Fruit fly (Drosophila melanogaster) whole organism, embryonic: ENCODE measurements around the gene CG3368.

Experiments used
- ATbp ChIP-seq: fragments of 200-800 bp; sonication (Bioruptor generic); optimal IDR thresholded peaks from 2 replicates; lab custom pipeline; 2017; ENCODE audit warnings: missing biosample characterization, mild to moderate bottlenecking, missing genetic modification characterization, missing genetic modification reagents
- Antp ChIP-seq: fragments of 200-800 bp; sonication (Bioruptor generic); optimal IDR thresholded peaks from 3 replicates; lab custom pipeline; 2016; ENCODE audit warnings: missing biosample characterization, missing genetic modification characterization
- C15 ChIP-seq: fragments of 200-800 bp; sonication (Bioruptor generic); IDR thresholded peaks from 3 replicates; pipeline ENCODE4 v1.3.6; 2022; ENCODE audit warnings: missing biosample characterization, missing genetic modification characterization
- CG10147 ChIP-seq: fragments of 200-800 bp; sonication (Bioruptor generic); optimal IDR thresholded peaks from 2 replicates; lab custom pipeline; 2019; ENCODE audit warnings: missing biosample characterization, mild to moderate bottlenecking, missing genetic modification characterization, moderate library complexity
- CG10565 ChIP-seq: fragments of 200-800 bp; sonication (Bioruptor generic); optimal IDR thresholded peaks from 3 replicates; lab custom pipeline; 2016; ENCODE audit warnings: missing biosample characterization, mild to moderate bottlenecking, missing genetic modification characterization
- CG11085 ChIP-seq: fragments of 200-800 bp; sonication (Bioruptor generic); IDR thresholded peaks from 2 replicates; pipeline ENCODE4 v1.3.6; 2022; ENCODE audit warnings: missing biosample characterization, missing genetic modification characterization
- CG13123 ChIP-seq: fragments of 200-800 bp; sonication (Bioruptor generic); optimal IDR thresholded peaks from 2 replicates; lab custom pipeline; 2016; ENCODE audit warnings: missing biosample characterization, missing genetic modification characterization
- CG14667 ChIP-seq: fragments of 200-800 bp; sonication (Bioruptor generic); IDR thresholded peaks from 2 replicates; pipeline ENCODE4 v1.3.6; 2022; ENCODE audit warnings: missing biosample characterization, missing genetic modification characterization
- CG17612 ChIP-seq: fragments of 200-800 bp; sonication (Bioruptor generic); IDR thresholded peaks from 2 replicates; pipeline ENCODE4 v1.3.6; 2022; ENCODE audit warnings: missing biosample characterization, missing genetic modification characterization
- CG2712 ChIP-seq: fragments of 200-800 bp; optimal IDR thresholded peaks from 3 replicates; lab custom pipeline; 2019; ENCODE audit warnings: missing biosample characterization, mild to moderate bottlenecking, missing genetic modification characterization, moderate library complexity
- CG30403 ChIP-seq: fragments of 200-800 bp; sonication (Bioruptor generic); optimal IDR thresholded peaks from 3 replicates; lab custom pipeline; 2016; ENCODE audit warnings: missing biosample characterization, missing genetic modification characterization
- CG31224 ChIP-seq: fragments of 200-800 bp; sonication (Bioruptor generic); IDR thresholded peaks from 2 replicates; pipeline ENCODE4 v1.3.6; 2022; ENCODE audit warnings: missing biosample characterization, missing genetic modification characterization
- CG31388 ChIP-seq: fragments of 200-800 bp; sonication (Bioruptor generic); optimal IDR thresholded peaks from 2 replicates; lab custom pipeline; 2016; ENCODE audit warnings: missing biosample characterization, missing genetic modification characterization
- CG33213 ChIP-seq: fragments of 200-800 bp; sonication (Bioruptor generic); optimal IDR thresholded peaks from 3 replicates; lab custom pipeline; 2016; ENCODE audit warnings: missing biosample characterization, missing genetic modification characterization
- CG33557 ChIP-seq: fragments of 200-800 bp; sonication (Bioruptor generic); optimal IDR thresholded peaks from 2 replicates; lab custom pipeline; 2019; ENCODE audit warnings: missing biosample characterization, mild to moderate bottlenecking, missing genetic modification characterization, moderate library complexity
- CG3407 ChIP-seq: fragments of 200-800 bp; sonication (Bioruptor generic); optimal IDR thresholded peaks from 2 replicates; lab custom pipeline; 2018; ENCODE audit warnings: missing biosample characterization, mild to moderate bottlenecking, missing genetic modification characterization
- CG34422 ChIP-seq: fragments of 200-800 bp; sonication (Bioruptor generic); IDR thresholded peaks from 3 replicates; pipeline ENCODE4 v1.3.6; 2022; ENCODE audit warnings: missing biosample characterization, missing genetic modification characterization
- CG4707 ChIP-seq: fragments of 200-800 bp; sonication (Bioruptor generic); optimal IDR thresholded peaks from 2 replicates; lab custom pipeline; 2018; ENCODE audit warnings: missing biosample characterization, mild to moderate bottlenecking, missing genetic modification characterization, moderate library complexity
- CG9215 ChIP-seq: fragments of 200-800 bp; sonication (Bioruptor generic); IDR thresholded peaks from 2 replicates; pipeline ENCODE4 v1.3.6; 2022; ENCODE audit warnings: missing biosample characterization, missing genetic modification characterization
- CG9609 ChIP-seq: fragments of 200-800 bp; sonication (Bioruptor generic); optimal IDR thresholded peaks from 3 replicates; lab custom pipeline; 2016; ENCODE audit warnings: missing biosample characterization, missing genetic modification characterization
- CG9817 ChIP-seq: fragments of 200-800 bp; sonication (Bioruptor generic); optimal IDR thresholded peaks from 2 replicates; lab custom pipeline; 2018; ENCODE audit warnings: missing biosample characterization, mild to moderate bottlenecking, missing genetic modification characterization, moderate library complexity
- D19B ChIP-seq: fragments of 200-800 bp; sonication (Bioruptor generic); optimal IDR thresholded peaks from 2 replicates; lab custom pipeline; 2017; ENCODE audit warnings: missing biosample characterization, mild to moderate bottlenecking, missing genetic modification characterization
- ERR ChIP-seq: fragments of 200-800 bp; sonication (Bioruptor generic); optimal IDR thresholded peaks from 2 replicates; lab custom pipeline; 2016; ENCODE audit warnings: missing biosample characterization, missing genetic modification characterization
- Eip74EF ChIP-seq, 2 experiments: fragments of 200-800 bp in 1 of 2; fragments of >200 bp in 1 of 2; sonication (Bioruptor generic) in 1 of 2; optimal IDR thresholded peaks; 2 replicates each; lab custom pipeline; 2017 to 2019; ENCODE audit warnings: missing biosample characterization in 2 of 2, missing genetic modification characterization in 2 of 2, mild to moderate bottlenecking in 1 of 2, moderate library complexity in 1 of 2
- Ets97D ChIP-seq: fragments of 200-800 bp; sonication (Bioruptor generic); optimal IDR thresholded peaks from 3 replicates; lab custom pipeline; 2016; ENCODE audit warnings: missing biosample characterization, missing genetic modification characterization
- Gug ChIP-seq: fragments of 200-800 bp; sonication (Bioruptor generic); IDR thresholded peaks from 4 replicates; pipeline ENCODE4 v1.3.6; 2022; ENCODE audit warnings: missing biosample characterization, missing genetic modification characterization
- HLH54F ChIP-seq: fragments of 200-800 bp; sonication (Bioruptor generic); optimal IDR thresholded peaks from 3 replicates; lab custom pipeline; 2016; ENCODE audit warnings: missing biosample characterization, missing genetic modification characterization
- Hsf ChIP-seq: fragments of 200-800 bp; sonication (Bioruptor generic); optimal IDR thresholded peaks from 3 replicates; lab custom pipeline; 2016; ENCODE audit warnings: missing biosample characterization, missing genetic modification characterization
- Lim3 ChIP-seq: fragments of 200-800 bp; sonication (Bioruptor generic); IDR thresholded peaks from 2 replicates; pipeline ENCODE4 v1.3.6; 2022; ENCODE audit warnings: missing biosample characterization, missing genetic modification characterization
- Mes4 ChIP-seq: fragments of 200-800 bp; sonication (Bioruptor generic); optimal IDR thresholded peaks from 2 replicates; lab custom pipeline; 2016; ENCODE audit warnings: missing biosample characterization, missing genetic modification characterization
- Neu2 ChIP-seq: fragments of 200-800 bp; sonication (Bioruptor generic); optimal IDR thresholded peaks from 3 replicates; lab custom pipeline; 2016; ENCODE audit warnings: missing biosample characterization, missing genetic modification characterization, borderline replicate concordance
- Rfx ChIP-seq: fragments of 200-800 bp; sonication (Bioruptor generic); IDR thresholded peaks from 2 replicates; pipeline ENCODE4 v1.3.6; 2022; ENCODE audit warnings: missing biosample characterization, missing genetic modification characterization
- Stat92E ChIP-seq, 3 experiments: fragments of >200 bp in 2 of 3; fragments of 200-800 bp in 1 of 3; sonication (Bioruptor generic) in 1 of 3; optimal IDR thresholded peaks; 2 replicates each; lab custom pipeline; 2017 to 2019; ENCODE audit warnings: missing biosample characterization in 3 of 3, missing genetic modification characterization in 3 of 3, mild to moderate bottlenecking in 1 of 3, moderate library complexity in 1 of 3
- ac ChIP-seq: fragments of 200-800 bp; sonication (Bioruptor generic); optimal IDR thresholded peaks from 3 replicates; lab custom pipeline; 2017; ENCODE audit warnings: missing biosample characterization, mild to moderate bottlenecking, missing genetic modification characterization
- bbx ChIP-seq: fragments of 200-800 bp; sonication (Bioruptor generic); IDR thresholded peaks from 2 replicates; pipeline ENCODE4 v1.3.6; 2022; ENCODE audit warnings: missing biosample characterization, missing genetic modification characterization; ENCODE audit not compliant: partially characterized antibody
- da ChIP-seq: fragments of 200-800 bp; sonication (Bioruptor generic); optimal IDR thresholded peaks from 2 replicates; lab custom pipeline; 2016; ENCODE audit warnings: missing biosample characterization, missing genetic modification characterization
- ewg ChIP-seq: fragments of 200-800 bp; sonication (Bioruptor generic); optimal IDR thresholded peaks from 3 replicates; lab custom pipeline; 2017; ENCODE audit warnings: mild to moderate bottlenecking, missing biosample characterization, missing genetic modification reagents, missing genetic modification characterization
- eyg ChIP-seq: fragments of 200-800 bp; sonication (Bioruptor generic); optimal IDR thresholded peaks from 3 replicates; lab custom pipeline; 2016; ENCODE audit warnings: missing biosample characterization, missing genetic modification characterization
- fd3F ChIP-seq: fragments of 200-800 bp; sonication (Bioruptor generic); optimal IDR thresholded peaks from 2 replicates; lab custom pipeline; 2018; ENCODE audit warnings: missing biosample characterization, mild to moderate bottlenecking, missing genetic modification characterization, moderate library complexity
- ind ChIP-seq: fragments of 200-800 bp; sonication (Bioruptor generic); optimal IDR thresholded peaks from 3 replicates; lab custom pipeline; 2016; ENCODE audit warnings: missing biosample characterization, missing genetic modification characterization
- ken ChIP-seq: fragments of 200-800 bp; sonication (Bioruptor generic); IDR thresholded peaks from 3 replicates; pipeline ENCODE4 v1.3.6; 2022; ENCODE audit warnings: missing biosample characterization, missing genetic modification characterization
- lmd ChIP-seq: fragments of 200-800 bp; sonication (Bioruptor generic); IDR thresholded peaks from 2 replicates; pipeline ENCODE4 v1.3.6; 2022; ENCODE audit warnings: missing biosample characterization, missing genetic modification characterization
- nerfin-1 ChIP-seq: fragments of 200-800 bp; sonication (Bioruptor generic); optimal IDR thresholded peaks from 3 replicates; lab custom pipeline; 2019; ENCODE audit warnings: missing biosample characterization, mild to moderate bottlenecking, missing genetic modification characterization, moderate library complexity
- onecut ChIP-seq: fragments of 200-800 bp; sonication (Bioruptor generic); IDR thresholded peaks from 2 replicates; pipeline ENCODE4 v1.3.6; 2022; ENCODE audit warnings: missing biosample characterization, missing genetic modification characterization
- ro ChIP-seq: fragments of 200-800 bp; sonication (Bioruptor generic); IDR thresholded peaks from 2 replicates; pipeline ENCODE4 v1.3.6; 2022; ENCODE audit warnings: missing biosample characterization, missing genetic modification characterization
- schlank ChIP-seq: fragments of 200-800 bp; sonication (Bioruptor generic); optimal IDR thresholded peaks from 2 replicates; lab custom pipeline; 2018; ENCODE audit warnings: missing biosample characterization, mild to moderate bottlenecking, missing genetic modification characterization
- seq ChIP-seq: fragments of 200-800 bp; sonication (Bioruptor generic); IDR thresholded peaks from 2 replicates; pipeline ENCODE4 v1.3.6; 2022; ENCODE audit warnings: missing biosample characterization, missing genetic modification characterization
- sug ChIP-seq: fragments of 200-800 bp; optimal IDR thresholded peaks from 2 replicates; lab custom pipeline; 2019; ENCODE audit warnings: missing biosample characterization, mild to moderate bottlenecking, missing genetic modification characterization, moderate library complexity

Gene CG3368

dm6 chr3R:27244742-27245400 lies 38.7 kb upstream of the CG3368 start, which contains the start of gene CG18766 (continued):
- TF ChIP-seq CG10147 (GFP tag; lab: Kevin White, UChicago): no peak
- TF ChIP-seq CG31388: no peak
- TF ChIP-seq seq (GFP tag; lab: Robert Waterston, UW): no peak
- no peak for TF ChIP-seq onecut (GFP tag; lab: Robert Waterston, UW)
- TF ChIP-seq Stat92E (GFP tag; optimal IDR thresholded peaks at IDR 0.05; lab: Kevin White, UChicago): peak in 1 of 3 experiments; percentile 32
- peak; percentile 39 for TF ChIP-seq Neu2
- TF ChIP-seq ERR: peak; percentile 45
- TF ChIP-seq C15 (GFP tag; lab: Robert Waterston, UW): no peak
- TF ChIP-seq ATbp: no peak
- peak; percentile 99 for TF ChIP-seq sug (tag; lab: Kevin White, UChicago)
- peak; percentile 34; the same call in 1 of the 2 replicates for TF ChIP-seq lmd
- TF ChIP-seq CG3407 (GFP tag; lab: Kevin White, UChicago): no peak
- no peak for TF ChIP-seq CG31224 (GFP tag; lab: Robert Waterston, UW)
- TF ChIP-seq Mes4 (GFP tag; lab: Kevin White, UChicago): no peak
- no peak for TF ChIP-seq schlank (tag; lab: Kevin White, UChicago)
- no peak for TF ChIP-seq CG10565 (GFP tag; lab: Kevin White, UChicago)
- peak; percentile 61 for TF ChIP-seq Ets97D
- no peak for TF ChIP-seq da (GFP tag; lab: Kevin White, UChicago)
- TF ChIP-seq ind (GFP tag; lab: Kevin White, UChicago): peak; percentile 26
- no peak for TF ChIP-seq bbx
- TF ChIP-seq CG17612 (GFP tag; lab: Robert Waterston, UW): no peak
- TF ChIP-seq fd3F (GFP tag; lab: Kevin White, UChicago): no peak
- TF ChIP-seq CG30403 (GFP tag; lab: Kevin White, UChicago): peak; percentile 19
- no peak for TF ChIP-seq CG14667 (GFP tag; lab: Robert Waterston, UW)
- no peak for TF ChIP-seq CG2712 (tag; lab: Kevin White, UChicago)
- TF ChIP-seq Hsf (GFP tag; lab: Kevin White, UChicago): peak; percentile 27
- no peak for TF ChIP-seq CG9817 (tag; lab: Kevin White, UChicago)
- TF ChIP-seq Eip74EF (GFP tag; optimal IDR thresholded peaks at IDR 0.05; lab: Kevin White, UChicago): no peak
- TF ChIP-seq CG34422: peak; percentile 58; the same call in 1 of the 3 replicates
- TF ChIP-seq Antp (GFP tag; lab: Kevin White, UChicago): peak; percentile 49
- no peak for TF ChIP-seq CG33213 (GFP tag; lab: Kevin White, UChicago)
- TF ChIP-seq CG13123 (GFP tag; lab: Kevin White, UChicago): no peak
- TF ChIP-seq CG33557 (GFP tag; lab: Kevin White, UChicago): no peak
- TF ChIP-seq CG9609 (GFP tag; lab: Kevin White, UChicago): no peak
- no peak for TF ChIP-seq CG4707 (GFP tag; lab: Kevin White, UChicago)
- no peak for TF ChIP-seq CG9215 (GFP tag; lab: Robert Waterston, UW)
- no peak for TF ChIP-seq HLH54F (GFP tag; lab: Kevin White, UChicago)
- no peak for TF ChIP-seq ro (GFP tag; lab: Robert Waterston, UW)
- TF ChIP-seq eyg (GFP tag; lab: Kevin White, UChicago): no peak
- peak; percentile 45; the same call in 1 of the 2 replicates for TF ChIP-seq Rfx
- no peak for TF ChIP-seq D19B (GFP tag; lab: Kevin White, UChicago)
- TF ChIP-seq Lim3 (GFP tag; lab: Robert Waterston, UW): no peak
- peak; percentile 94 for TF ChIP-seq ewg (GFP tag; lab: Kevin White, UChicago)
- peak; percentile 18; the same call in 1 of the 4 replicates for TF ChIP-seq Gug (GFP tag; lab: Robert Waterston, UW)
- no peak for TF ChIP-seq ac (GFP tag; lab: Kevin White, UChicago)
- TF ChIP-seq CG11085: no peak
- 0 out of 3 replicates have a peak, but pooled peaks have one; percentile 19 for TF ChIP-seq ken
- no peak for TF ChIP-seq nerfin-1 (tag; lab: Kevin White, UChicago)
- TF ChIP-seq, all 482 proteins: peak for 169
